Worm (Caenorhabditis elegans) whole organism, young adult: ENCODE measurements around the gene uaf-1.

Experiments used
- D2030.7 ChIP-seq: fragments of 200-800 bp; sonication (Bioruptor generic); IDR thresholded peaks from 2 replicates; pipeline ENCODE4 v1.3.6; 2022; ENCODE audit warnings: missing genetic modification reagents, missing genetic modification characterization, missing compliant biosample characterization
- ama-1 ChIP-seq, 3 experiments: fragments of 150-350 bp in 1 of 3; sonication (generic microtip) in 2 of 3; optimal IDR thresholded peaks; 2 replicates each; lab custom pipeline; 2014 to 2018; ENCODE audit warnings: missing biosample characterization in 2 of 3, missing genetic modification characterization in 2 of 3, missing genetic modification reagents in 2 of 3
- attf-3 ChIP-seq: fragments of 200-800 bp; sonication (Bioruptor generic); conservative IDR thresholded peaks from 2 replicates; pipeline ENCODE4 v1.3.6; 2022; ENCODE audit warnings: missing genetic modification reagents, missing genetic modification characterization, missing compliant biosample characterization
- ceh-40 ChIP-seq: fragments of 200-800 bp; sonication (Bioruptor generic); IDR thresholded peaks from 2 replicates; pipeline ENCODE4 v1.3.6; 2022; ENCODE audit warnings: missing genetic modification characterization, missing compliant biosample characterization
- ceh-91 ChIP-seq: fragments of 200-800 bp; sonication (Bioruptor generic); IDR thresholded peaks from 2 replicates; pipeline ENCODE4 v1.3.6; 2022; ENCODE audit warnings: missing genetic modification reagents, missing genetic modification characterization, missing compliant biosample characterization
- chd-7 ChIP-seq: sonication (generic microtip); optimal IDR thresholded peaks from 2 replicates; lab custom pipeline; 2016; ENCODE audit warnings: mild to moderate bottlenecking, missing genetic modification characterization, moderate library complexity, missing compliant biosample characterization
- hmg-1.2 ChIP-seq: fragments of 200-800 bp; sonication (Bioruptor generic); IDR thresholded peaks from 2 replicates; pipeline ENCODE4 v1.3.6; 2022; ENCODE audit warnings: missing genetic modification reagents, missing genetic modification characterization, missing compliant biosample characterization
- lsl-1 ChIP-seq: fragments of 200-800 bp; sonication (Bioruptor generic); optimal IDR thresholded peaks from 2 replicates; lab custom pipeline; 2018; ENCODE audit warnings: mild to moderate bottlenecking, missing genetic modification characterization, moderate library complexity, missing compliant biosample characterization
- mel-28 ChIP-seq: sonication (generic microtip); optimal IDR thresholded peaks from 2 replicates; lab custom pipeline; 2016; ENCODE audit warnings: borderline replicate concordance, mild to moderate bottlenecking, missing genetic modification characterization, missing compliant biosample characterization
- sea-2 ChIP-seq: fragments of 200-800 bp; sonication (Bioruptor generic); IDR thresholded peaks from 2 replicates; pipeline ENCODE4 v1.3.6; 2022; ENCODE audit warnings: missing genetic modification characterization, missing compliant biosample characterization
- unc-62 ChIP-seq: fragments of 150-350 bp; optimal IDR thresholded peaks from 2 replicates; lab custom pipeline; 2014; ENCODE audit warnings: missing biosample characterization, missing genetic modification reagents, missing genetic modification characterization

ce11 chrIII:1052291-1052690, 24.1 kb downstream of the uaf-1 start:
- no peak for TF ChIP-seq mel-28 (tag; lab: Kevin White, UChicago)
- TF ChIP-seq lsl-1: no peak
- no peak for TF ChIP-seq unc-62 (GFP tag; lab: Kevin White, UChicago)
- no peak for TF ChIP-seq hmg-1.2
- TF ChIP-seq sea-2 (GFP tag; lab: Robert Waterston, UW): no peak
- TF ChIP-seq ceh-91 (GFP tag; lab: Robert Waterston, UW): no peak
- TF ChIP-seq ama-1 (optimal IDR thresholded peaks at IDR 0.05; lab: Kevin White, UChicago): no peak
- TF ChIP-seq ama-1 (GFP tag; optimal IDR thresholded peaks at IDR 0.05; lab: Kevin White, UChicago): no peak
- no peak for TF ChIP-seq attf-3
- no peak for TF ChIP-seq ceh-40
- TF ChIP-seq chd-7 (tag; lab: Kevin White, UChicago): no peak
- TF ChIP-seq D2030.7 (GFP tag; lab: Robert Waterston, UW): no peak
